Fruit fly (Drosophila melanogaster) whole organism, pupa: ENCODE results near the gene Gart.

Source experiments
- CG10348 ChIP-seq: fragments of 200-800 bp; sonication (Bioruptor generic); IDR thresholded peaks from 2 replicates; pipeline ENCODE4 v1.3.6; 2022; ENCODE audit warnings: missing biosample characterization, missing genetic modification characterization
- CG12605 ChIP-seq: fragments of 200-800 bp; sonication (Bioruptor generic); IDR thresholded peaks from 2 replicates; pipeline ENCODE4 v1.3.6; 2022; ENCODE audit warnings: missing biosample characterization, missing genetic modification characterization
- CG13204 ChIP-seq: fragments of 200-800 bp; sonication (Bioruptor generic); optimal IDR thresholded peaks from 2 replicates; lab custom pipeline; 2018; ENCODE audit warnings: missing biosample characterization, mild to moderate bottlenecking, missing genetic modification characterization, moderate library complexity
- CG14655 ChIP-seq: fragments of 200-800 bp; sonication (Bioruptor generic); optimal IDR thresholded peaks from 3 replicates; lab custom pipeline; 2017; ENCODE audit warnings: mild to moderate bottlenecking, missing biosample characterization, missing genetic modification reagents, missing genetic modification characterization
- CG15710 ChIP-seq: fragments of 200-800 bp; sonication (Bioruptor generic); optimal IDR thresholded peaks from 2 replicates; lab custom pipeline; 2018; ENCODE audit warnings: missing biosample characterization, mild to moderate bottlenecking, missing genetic modification characterization, moderate library complexity
- CG17806 ChIP-seq: fragments of 200-800 bp; sonication (Bioruptor generic); optimal IDR thresholded peaks from 2 replicates; lab custom pipeline; 2018; ENCODE audit warnings: missing biosample characterization, mild to moderate bottlenecking, missing genetic modification characterization, moderate library complexity
- CG32121 ChIP-seq: fragments of 200-800 bp; sonication (Bioruptor generic); IDR thresholded peaks from 2 replicates; pipeline ENCODE4 v1.3.6; 2022; ENCODE audit warnings: missing biosample characterization, missing genetic modification characterization
- CG34367 ChIP-seq: fragments of 200-800 bp; sonication (Bioruptor generic); optimal IDR thresholded peaks from 2 replicates; lab custom pipeline; 2018; ENCODE audit warnings: missing biosample characterization, mild to moderate bottlenecking, missing genetic modification characterization
- CG4496 ChIP-seq: fragments of 200-800 bp; sonication (Bioruptor generic); IDR thresholded peaks from 3 replicates; pipeline ENCODE4 v1.3.6; 2022; ENCODE audit warnings: missing biosample characterization, missing genetic modification characterization
- CG8159 ChIP-seq: fragments of 200-800 bp; sonication (Bioruptor generic); optimal IDR thresholded peaks from 3 replicates; lab custom pipeline; 2018; ENCODE audit warnings: missing biosample characterization, mild to moderate bottlenecking, missing genetic modification characterization, moderate library complexity
- CG8301 ChIP-seq: fragments of 200-800 bp; sonication (Bioruptor generic); optimal IDR thresholded peaks from 2 replicates; lab custom pipeline; 2018; ENCODE audit warnings: missing biosample characterization, mild to moderate bottlenecking, missing genetic modification characterization
- CG9948 ChIP-seq: fragments of 200-800 bp; sonication (Bioruptor generic); optimal IDR thresholded peaks from 2 replicates; lab custom pipeline; 2018; ENCODE audit warnings: missing biosample characterization, mild to moderate bottlenecking, missing genetic modification characterization, moderate library complexity
- D1 ChIP-seq: fragments of 200-800 bp; sonication (Bioruptor generic); optimal IDR thresholded peaks from 2 replicates; lab custom pipeline; 2018; ENCODE audit warnings: missing biosample characterization, mild to moderate bottlenecking, missing genetic modification characterization, moderate library complexity
- EcR ChIP-seq: fragments of 200-800 bp; sonication (Bioruptor generic); optimal IDR thresholded peaks from 3 replicates; lab custom pipeline; 2019; ENCODE audit warnings: missing biosample characterization, missing genetic modification characterization, mild to moderate bottlenecking, moderate library complexity, missing genetic modification reagents
- Ets98B ChIP-seq: fragments of 200-800 bp; sonication (Bioruptor generic); IDR thresholded peaks from 2 replicates; pipeline ENCODE4 v1.3.6; 2022; ENCODE audit warnings: missing biosample characterization, missing genetic modification characterization
- Pif1A ChIP-seq: fragments of 200-800 bp; sonication (Bioruptor generic); optimal IDR thresholded peaks from 3 replicates; lab custom pipeline; 2016; ENCODE audit warnings: missing biosample characterization, missing genetic modification characterization
- Pif1B ChIP-seq: fragments of 200-800 bp; sonication (Bioruptor generic); optimal IDR thresholded peaks from 3 replicates; lab custom pipeline; 2016; ENCODE audit warnings: missing biosample characterization, missing genetic modification characterization
- Snoo ChIP-seq: fragments of 200-800 bp; sonication (Bioruptor generic); optimal IDR thresholded peaks from 3 replicates; lab custom pipeline; 2017; ENCODE audit warnings: missing biosample characterization, mild to moderate bottlenecking, missing genetic modification characterization, inconsistent platforms
- fd96Ca ChIP-seq: fragments of 200-800 bp; sonication (Bioruptor generic); IDR thresholded peaks from 3 replicates; pipeline ENCODE4 v1.3.6; 2022; ENCODE audit warnings: missing biosample characterization, missing genetic modification characterization
- gl ChIP-seq: fragments of 200-800 bp; sonication (Bioruptor generic); optimal IDR thresholded peaks from 2 replicates; lab custom pipeline; 2018; ENCODE audit warnings: missing biosample characterization, mild to moderate bottlenecking, missing genetic modification characterization
- rn ChIP-seq: fragments of 200-800 bp; sonication (Bioruptor generic); IDR thresholded peaks from 2 replicates; pipeline ENCODE4 v1.3.6; 2022; ENCODE audit warnings: missing biosample characterization, missing genetic modification characterization

The Gart gene

DNA sequence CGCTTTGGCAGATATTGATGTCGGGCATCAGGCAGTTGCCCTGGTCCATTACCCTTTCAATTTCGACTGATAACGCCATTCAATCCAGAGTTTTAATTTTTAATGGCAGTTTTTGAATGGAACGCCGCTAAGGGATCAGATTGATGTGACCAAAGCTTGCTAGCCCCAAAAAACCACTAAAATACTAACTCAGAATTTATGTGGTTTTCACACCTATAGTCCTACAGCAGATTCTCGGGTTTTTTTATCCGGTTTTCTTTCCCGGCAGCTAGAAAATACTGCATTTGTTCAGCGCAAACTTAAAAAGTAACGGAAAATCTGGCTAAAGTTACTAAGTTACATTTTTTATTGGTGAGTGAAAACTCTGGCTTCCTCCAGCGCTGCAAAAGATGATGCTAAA, 42.0 kb upstream of the Gart start, which contains the start of gene Nuf2:
Gene Nuf2, minus strand, starts transcription at position 151 of the 400 bp plus-strand sequence.
- TF ChIP-seq rn (GFP tag; lab: Robert Waterston, UW), result no peak
- TF ChIP-seq CG17806 (tag; lab: Kevin White, UChicago), result no peak
- no peak for TF ChIP-seq Ets98B
- no peak for TF ChIP-seq fd96Ca (GFP tag; lab: Robert Waterston, UW)
- TF ChIP-seq CG34367 (tag; lab: Kevin White, UChicago), result no peak
- no peak for TF ChIP-seq Pif1A (GFP tag; lab: Kevin White, UChicago)
- no peak for TF ChIP-seq CG32121 (GFP tag; lab: Robert Waterston, UW)
- TF ChIP-seq D1, result no peak
- no peak for TF ChIP-seq CG12605 (GFP tag; lab: Robert Waterston, UW)
- no peak for TF ChIP-seq CG14655 (GFP tag; lab: Kevin White, UChicago)
- TF ChIP-seq CG9948 (tag; lab: Kevin White, UChicago), result no peak
- no peak for TF ChIP-seq CG8301
- no peak for TF ChIP-seq EcR

DNA sequence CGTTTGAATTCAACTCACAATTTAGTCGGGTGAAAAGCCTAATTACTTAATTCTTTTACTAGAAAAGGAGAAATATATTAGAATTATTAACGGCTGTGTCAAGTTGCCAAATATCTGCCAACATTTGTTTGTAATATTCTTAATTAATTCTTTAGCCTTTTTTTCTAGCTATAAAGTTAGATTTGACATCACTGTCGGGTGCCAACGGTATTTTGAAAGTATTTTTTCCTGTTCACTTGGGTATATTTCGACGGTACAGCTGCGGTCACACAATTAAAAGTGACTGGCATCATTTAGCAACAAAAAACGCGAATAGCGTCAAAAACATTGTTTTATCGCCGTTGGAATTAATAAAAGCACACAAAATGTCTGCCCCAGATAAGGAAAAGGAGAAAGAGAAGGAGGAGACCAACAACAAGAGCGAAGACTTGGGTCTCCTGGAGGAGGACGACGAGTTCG, 40.1 kb upstream of the Gart start, which contains the start of gene Sem1:
Gene Sem1, plus strand, starts transcription at position 266 of the 459 bp plus-strand sequence.
- TF ChIP-seq CG8159 (tag; lab: Kevin White, UChicago) (no peak), fd96Ca (GFP tag; lab: Robert Waterston, UW) (no peak), CG15710 (tag; lab: Kevin White, UChicago) (no peak), EcR (no peak), D1 (no peak)

DNA sequence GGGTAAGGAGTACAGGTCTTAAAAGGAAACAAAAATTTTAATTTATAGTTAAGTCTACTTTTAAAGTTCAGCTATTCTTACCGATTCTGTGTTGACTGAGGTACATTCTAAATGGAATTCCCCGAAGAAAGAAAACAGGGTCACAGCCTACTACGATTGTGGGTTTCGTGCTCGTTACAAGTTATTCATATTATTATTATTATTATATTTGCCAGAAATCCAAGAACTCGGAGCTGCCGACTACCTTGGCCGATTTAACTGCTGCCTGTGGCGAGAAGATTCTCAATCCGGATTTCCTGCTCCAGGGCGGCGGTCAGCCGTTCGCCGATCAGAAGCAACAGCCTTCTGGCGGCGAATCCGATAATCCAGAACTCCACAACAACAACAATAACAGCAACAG, 37.1 kb upstream of the Gart start, which contains the start of gene Mst27D:
Gene Mst27D, minus strand, starts transcription at position 101 of the 400 bp plus-strand sequence.
- TF ChIP-seq CG14655 (GFP tag; lab: Kevin White, UChicago) (no peak), CG4496 (GFP tag; lab: Robert Waterston, UW) (no peak), Ets98B (no peak), CG10348 (GFP tag; lab: Robert Waterston, UW) (no peak), CG34367 (tag; lab: Kevin White, UChicago) (no peak), CG8301 (no peak), CG9948 (tag; lab: Kevin White, UChicago) (no peak), Pif1A (GFP tag; lab: Kevin White, UChicago) (no peak), Pif1B (GFP tag; lab: Kevin White, UChicago) (no peak), rn (GFP tag; lab: Robert Waterston, UW) (no peak), gl (tag; lab: Kevin White, UChicago) (no peak), D1 (no peak), CG17806 (tag; lab: Kevin White, UChicago) (no peak), CG13204 (GFP tag; lab: Kevin White, UChicago) (no peak), fd96Ca (GFP tag; lab: Robert Waterston, UW) (no peak), EcR (no peak), CG8159 (tag; lab: Kevin White, UChicago) (no peak), CG32121 (GFP tag; lab: Robert Waterston, UW) (no peak), Snoo (tag; lab: Kevin White, UChicago) (no peak), CG12605 (GFP tag; lab: Robert Waterston, UW) (no peak)

DNA sequence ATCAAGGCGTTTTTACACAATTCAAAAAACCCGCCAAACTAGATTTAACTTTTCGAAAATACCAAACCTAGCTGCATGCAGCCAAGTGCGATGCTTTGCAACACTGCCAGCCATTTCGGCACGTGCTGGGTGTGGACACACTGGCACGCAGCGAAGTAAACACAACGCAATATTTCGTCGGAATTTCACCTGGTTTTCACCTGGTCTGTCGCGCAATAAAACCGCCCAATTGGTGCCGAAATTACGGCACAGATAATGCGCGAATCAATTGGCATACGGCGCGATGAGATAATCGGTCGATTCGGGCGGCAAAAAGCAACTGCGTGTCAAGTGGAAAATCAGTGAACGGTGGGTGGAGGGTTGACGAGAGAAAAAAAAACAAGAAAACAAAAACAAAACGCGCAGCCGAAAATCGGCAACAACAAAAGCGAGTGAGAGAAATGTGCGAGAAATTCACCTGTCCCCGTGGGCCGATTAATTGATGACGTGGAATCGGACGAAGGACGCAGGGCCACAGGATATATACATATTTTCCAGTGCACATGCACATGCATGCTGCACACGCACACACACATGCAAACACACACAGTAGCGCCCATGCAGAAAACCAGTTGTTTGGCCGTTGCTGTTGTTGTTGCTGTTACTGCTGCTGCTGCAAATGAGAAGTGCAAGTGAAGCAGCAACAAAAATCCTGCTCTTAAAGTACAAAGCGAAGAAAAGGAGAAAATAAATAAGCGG, 32.7 kb upstream of the Gart start, which contains the start of gene Mnn1:
Gene Mnn1, plus strand, starts transcription at position 113 of the 738 bp plus-strand sequence.
- TF ChIP-seq CG32121 (GFP tag; lab: Robert Waterston, UW), result 0 out of 2 replicates have a peak, but pooled peaks have one; percentile 24
- no peak for TF ChIP-seq CG13204 (GFP tag; lab: Kevin White, UChicago)
- peak; percentile 51 for TF ChIP-seq CG12605 (GFP tag; lab: Robert Waterston, UW)
- TF ChIP-seq CG4496 (GFP tag; lab: Robert Waterston, UW), result peak; percentile 35; the same call in 1 of the 3 replicates
- no peak for TF ChIP-seq CG8301
- no peak for TF ChIP-seq Pif1B (GFP tag; lab: Kevin White, UChicago)
- TF ChIP-seq CG14655 (GFP tag; lab: Kevin White, UChicago), result no peak
- TF ChIP-seq EcR, result no peak
- TF ChIP-seq Ets98B, result no peak

DNA sequence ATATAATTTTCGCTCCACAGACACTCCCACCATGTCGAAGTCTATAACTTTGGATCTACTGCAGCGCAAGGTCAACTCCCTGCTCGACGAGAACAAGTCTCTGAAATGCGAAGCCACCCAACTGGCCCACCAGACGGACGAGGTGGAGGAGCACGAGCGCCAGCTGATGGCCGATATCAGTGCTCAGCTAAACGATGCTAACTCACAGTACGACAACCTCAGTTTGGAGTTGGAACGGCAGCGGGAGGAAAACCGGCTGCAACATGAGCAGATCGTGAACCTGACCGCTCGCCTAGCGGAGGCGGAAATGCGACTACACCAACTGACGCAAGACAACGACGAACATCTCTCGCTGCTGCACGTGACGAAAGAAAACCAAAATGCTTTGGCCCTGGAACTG, 28.0 kb upstream of the Gart start:
- TF ChIP-seq CG4496 (GFP tag; lab: Robert Waterston, UW) (no peak), EcR (peak; percentile 95), rn (GFP tag; lab: Robert Waterston, UW) (no peak), D1 (no peak), CG15710 (tag; lab: Kevin White, UChicago) (no peak), CG12605 (GFP tag; lab: Robert Waterston, UW) (no peak), CG13204 (GFP tag; lab: Kevin White, UChicago) (peak; percentile 53), CG9948 (tag; lab: Kevin White, UChicago) (no peak), Pif1B (GFP tag; lab: Kevin White, UChicago) (no peak), CG10348 (GFP tag; lab: Robert Waterston, UW) (no peak), Snoo (tag; lab: Kevin White, UChicago) (no peak), gl (tag; lab: Kevin White, UChicago) (no peak), CG17806 (tag; lab: Kevin White, UChicago) (no peak), CG14655 (GFP tag; lab: Kevin White, UChicago) (no peak), CG8159 (tag; lab: Kevin White, UChicago) (no peak), fd96Ca (GFP tag; lab: Robert Waterston, UW) (no peak), CG8301 (no peak)
